Worm (Caenorhabditis elegans) whole organism, L1 larva: ENCODE measurements around the gene C16D9.6.

Source experiments
- C16A3.4 ChIP-seq: fragments of 150-350 bp; optimal IDR thresholded peaks from 2 replicates; lab custom pipeline; 2014; ENCODE audit warnings: missing biosample characterization, missing genetic modification characterization
- C34B4.2 ChIP-seq: sonication (generic microtip); optimal IDR thresholded peaks from 2 replicates; lab custom pipeline; 2017; ENCODE audit warnings: mild to moderate bottlenecking, missing genetic modification characterization, missing compliant biosample characterization
- Y116A8C.19 ChIP-seq: sonication (generic microtip); optimal IDR thresholded peaks from 2 replicates; lab custom pipeline; 2016; ENCODE audit warnings: missing compliant biosample characterization, missing genetic modification characterization, borderline replicate concordance
- aha-1 ChIP-seq: fragments of 150-350 bp; optimal IDR thresholded peaks from 2 replicates; lab custom pipeline; 2014; ENCODE audit warnings: missing biosample characterization, missing genetic modification characterization
- alr-1 ChIP-seq: fragments of 200-800 bp; sonication (Bioruptor generic); optimal IDR thresholded peaks from 2 replicates; lab custom pipeline; 2018; ENCODE audit warnings: borderline replicate concordance, mild to moderate bottlenecking, missing genetic modification characterization, missing compliant biosample characterization
- ceh-63 ChIP-seq: fragments of 200-800 bp; sonication (Bioruptor generic); optimal IDR thresholded peaks from 2 replicates; lab custom pipeline; 2018; ENCODE audit warnings: mild to moderate bottlenecking, missing genetic modification characterization, missing compliant biosample characterization
- ceh-8 ChIP-seq: fragments of 200-800 bp; sonication (Bioruptor generic); optimal IDR thresholded peaks from 2 replicates; lab custom pipeline; 2018; ENCODE audit warnings: mild to moderate bottlenecking, missing genetic modification characterization, moderate library complexity, missing compliant biosample characterization
- ceh-82 ChIP-seq, 3 experiments: fragments of 150-350 bp in 1 of 3; sonication (generic microtip) in 2 of 3; optimal IDR thresholded peaks; 2 replicates each; lab custom pipeline; 2014 to 2017; ENCODE audit warnings: missing biosample characterization in 3 of 3, missing genetic modification characterization in 3 of 3
- ceh-90 ChIP-seq: sonication (generic microtip); optimal IDR thresholded peaks from 2 replicates; lab custom pipeline; 2016; ENCODE audit warnings: missing genetic modification characterization, missing compliant biosample characterization
- dpl-1 ChIP-seq, 3 experiments: fragments of 150-350 bp in 2 of 3; sonication (generic microtip) in 1 of 3; optimal IDR thresholded peaks; 2 replicates each; lab custom pipeline; 2014 to 2017; ENCODE audit warnings: missing biosample characterization in 3 of 3, missing genetic modification characterization in 3 of 3, missing genetic modification reagents in 3 of 3
- dsc-1 ChIP-seq: sonication (generic microtip); optimal IDR thresholded peaks from 2 replicates; lab custom pipeline; 2016; ENCODE audit warnings: mild to moderate bottlenecking, missing genetic modification characterization, missing compliant biosample characterization
- efl-1 ChIP-seq, 4 experiments: fragments of 150-350 bp; optimal IDR thresholded peaks in 3 of 4; peaks in 1 of 4; 1 replicate in 1 of 4; 2 replicates in 3 of 4; lab custom pipeline; 2014; ENCODE audit warnings: missing biosample characterization in 2 of 4, missing genetic modification characterization in 2 of 4, missing genetic modification reagents in 2 of 4
- elt-3 ChIP-seq, 6 experiments: fragments of 150-350 bp in 1 of 6; sonication (generic microtip); optimal IDR thresholded peaks; 2 replicates each; lab custom pipeline; 2017 to 2018; ENCODE audit warnings: missing biosample characterization in 6 of 6, missing genetic modification characterization in 6 of 6, inconsistent platforms in 1 of 6
- ets-5 ChIP-seq: fragments of 200-800 bp; sonication (Bioruptor generic); IDR thresholded peaks from 2 replicates; pipeline ENCODE4 v1.3.6; 2022; ENCODE audit warnings: missing genetic modification characterization, missing compliant biosample characterization
- fkh-10 ChIP-seq: sonication (generic microtip); optimal IDR thresholded peaks from 2 replicates; lab custom pipeline; 2017; ENCODE audit warnings: missing biosample characterization, missing genetic modification reagents, missing genetic modification characterization
- fkh-4 ChIP-seq: sonication (generic microtip); optimal IDR thresholded peaks from 2 replicates; lab custom pipeline; 2016; ENCODE audit warnings: missing compliant biosample characterization, missing genetic modification characterization, borderline replicate concordance
- fkh-8 ChIP-seq: sonication (generic microtip); optimal IDR thresholded peaks from 2 replicates; lab custom pipeline; 2016; ENCODE audit warnings: mild to moderate bottlenecking, missing genetic modification characterization, missing compliant biosample characterization
- fos-1 ChIP-seq: fragments of 150-350 bp; optimal IDR thresholded peaks from 2 replicates; lab custom pipeline; 2014; ENCODE audit warnings: missing biosample characterization, missing genetic modification characterization
- hlh-17 ChIP-seq: fragments of 200-800 bp; sonication (Bioruptor generic); optimal IDR thresholded peaks from 2 replicates; lab custom pipeline; 2018; ENCODE audit warnings: missing genetic modification characterization, mild to moderate bottlenecking, missing compliant biosample characterization, moderate library complexity, borderline replicate concordance
- hlh-4 ChIP-seq: sonication (generic microtip); optimal IDR thresholded peaks from 2 replicates; lab custom pipeline; 2016; ENCODE audit warnings: mild to moderate bottlenecking, missing genetic modification characterization, missing compliant biosample characterization
- isw-1 ChIP-seq: fragments of 200-800 bp; sonication (Bioruptor generic); IDR thresholded peaks from 2 replicates; pipeline ENCODE4 v1.3.6; 2022; ENCODE audit warnings: missing genetic modification characterization, missing compliant biosample characterization
- jun-1 ChIP-seq: fragments of 150-350 bp; optimal IDR thresholded peaks from 2 replicates; lab custom pipeline; 2014; ENCODE audit warnings: missing biosample characterization, missing genetic modification reagents, missing genetic modification characterization
- lin-14 ChIP-seq: fragments of 200-800 bp; sonication (Bioruptor generic); optimal IDR thresholded peaks from 2 replicates; lab custom pipeline; 2018; ENCODE audit warnings: mild to moderate bottlenecking, missing genetic modification characterization, moderate library complexity, missing compliant biosample characterization
- lin-39 ChIP-seq: fragments of 150-350 bp; optimal IDR thresholded peaks from 2 replicates; lab custom pipeline; 2014; ENCODE audit warnings: missing biosample characterization, missing genetic modification reagents, missing genetic modification characterization
- lir-3 ChIP-seq: sonication (generic microtip); optimal IDR thresholded peaks from 2 replicates; lab custom pipeline; 2016; ENCODE audit warnings: mild to moderate bottlenecking, missing genetic modification characterization, moderate library complexity, missing compliant biosample characterization; ENCODE audit not compliant: poor library complexity
- nhr-12 ChIP-seq: sonication (generic microtip); optimal IDR thresholded peaks from 2 replicates; lab custom pipeline; 2017; ENCODE audit warnings: missing biosample characterization, missing genetic modification characterization
- nhr-237 ChIP-seq: fragments of 150-350 bp; optimal IDR thresholded peaks from 2 replicates; lab custom pipeline; 2014; ENCODE audit warnings: missing biosample characterization, missing genetic modification characterization
- nhr-71 ChIP-seq: sonication (generic microtip); optimal IDR thresholded peaks from 2 replicates; lab custom pipeline; 2016; ENCODE audit warnings: mild to moderate bottlenecking, missing genetic modification characterization, moderate library complexity, missing compliant biosample characterization
- nhr-84 ChIP-seq: sonication (generic microtip); optimal IDR thresholded peaks from 2 replicates; lab custom pipeline; 2017; ENCODE audit warnings: missing biosample characterization, missing genetic modification characterization
- nhr-85 ChIP-seq: sonication (generic microtip); peaks from one replicate; lab custom pipeline; 2016; ENCODE audit warnings: missing genetic modification characterization, inconsistent platforms, missing compliant biosample characterization
- nhr-90 ChIP-seq: sonication (generic microtip); optimal IDR thresholded peaks from 2 replicates; lab custom pipeline; 2016; ENCODE audit warnings: mild to moderate bottlenecking, missing genetic modification characterization, missing compliant biosample characterization; ENCODE audit not compliant: poor library complexity
- pag-3 ChIP-seq: sonication (generic microtip); optimal IDR thresholded peaks from 2 replicates; lab custom pipeline; 2017; ENCODE audit warnings: missing genetic modification characterization, mild to moderate bottlenecking, missing compliant biosample characterization, antibody characterized with exemption, borderline replicate concordance; ENCODE audit not compliant: insufficient read depth
- pax-3 ChIP-seq: fragments of 200-800 bp; sonication (Bioruptor generic); optimal IDR thresholded peaks from 2 replicates; lab custom pipeline; 2018; ENCODE audit warnings: mild to moderate bottlenecking, missing genetic modification characterization, moderate library complexity, missing compliant biosample characterization
- pqm-1 ChIP-seq: sonication (generic microtip); optimal IDR thresholded peaks from 3 replicates; lab custom pipeline; 2017; ENCODE audit warnings: missing biosample characterization, missing genetic modification characterization
- rnt-1 ChIP-seq: sonication (generic microtip); optimal IDR thresholded peaks from 2 replicates; lab custom pipeline; 2016; ENCODE audit warnings: mild to moderate bottlenecking, missing genetic modification characterization, moderate library complexity, missing compliant biosample characterization
- skn-1 ChIP-seq: fragments of 150-350 bp; optimal IDR thresholded peaks from 2 replicates; lab custom pipeline; 2014; ENCODE audit warnings: missing biosample characterization, missing genetic modification characterization
- snu-23 ChIP-seq: sonication (generic microtip); optimal IDR thresholded peaks from 2 replicates; lab custom pipeline; 2016; ENCODE audit warnings: missing genetic modification characterization, missing compliant biosample characterization
- swsn-7 ChIP-seq: sonication (generic microtip); optimal IDR thresholded peaks from 2 replicates; lab custom pipeline; 2016; ENCODE audit warnings: missing genetic modification characterization, missing compliant biosample characterization
- tlp-1 ChIP-seq: fragments of 150-350 bp; optimal IDR thresholded peaks from 2 replicates; lab custom pipeline; 2014; ENCODE audit warnings: missing biosample characterization, missing genetic modification characterization
- vab-15 ChIP-seq: sonication (generic microtip); optimal IDR thresholded peaks from 2 replicates; lab custom pipeline; 2017; ENCODE audit warnings: missing genotype, mild to moderate bottlenecking, missing genetic modification characterization, missing compliant biosample characterization
- zag-1 ChIP-seq: fragments of 150-350 bp; optimal IDR thresholded peaks from 2 replicates; lab custom pipeline; 2014; ENCODE audit warnings: missing biosample characterization, missing genetic modification characterization
- zip-4 ChIP-seq: fragments of 200-800 bp; sonication (Bioruptor generic); optimal IDR thresholded peaks from 2 replicates; lab custom pipeline; 2018; ENCODE audit warnings: mild to moderate bottlenecking, missing genetic modification characterization, moderate library complexity, missing compliant biosample characterization
- ztf-11 ChIP-seq, 2 experiments: sonication (generic microtip); optimal IDR thresholded peaks; 2 replicates each; lab custom pipeline; 2016 to 2017; ENCODE audit warnings: missing genetic modification characterization in 2 of 2, missing biosample characterization in 1 of 2, missing compliant biosample characterization in 1 of 2
- ztf-4 ChIP-seq: fragments of 150-350 bp; optimal IDR thresholded peaks from 2 replicates; lab custom pipeline; 2014; ENCODE audit warnings: missing biosample characterization, missing genetic modification characterization

C16D9.6 gene

DNA sequence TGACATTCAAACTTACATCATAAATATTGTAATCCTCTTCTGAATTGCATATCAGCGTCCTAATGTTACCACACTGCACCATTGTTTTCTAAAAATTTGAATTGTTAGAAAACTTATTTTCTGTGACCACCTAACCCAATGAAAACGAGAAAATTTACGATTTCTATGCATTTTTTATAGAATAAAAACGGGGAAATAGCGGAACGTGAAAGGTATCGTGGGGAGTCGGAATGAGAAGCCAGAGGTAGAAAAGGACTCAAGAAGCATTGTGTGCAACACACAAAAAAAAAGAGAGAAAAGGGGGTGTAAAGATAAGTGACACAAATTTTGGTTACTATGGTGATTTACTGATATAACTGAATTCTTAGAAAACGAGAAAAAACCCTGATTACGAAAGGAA, at the start of gene C16D9.6:
Gene C16D9.6 (minus strand): TSS at position 101 of the 400 bp plus-strand sequence.
- no peak for TF ChIP-seq nhr-237 (tag; lab: Kevin White, UChicago)
- no peak for TF ChIP-seq ztf-4 (tag; lab: Kevin White, UChicago)
- no peak for TF ChIP-seq skn-1
- no peak for TF ChIP-seq zip-4
- no peak for TF ChIP-seq nhr-90 (tag; lab: Kevin White, UChicago)
- no peak for TF ChIP-seq nhr-12 (tag; lab: Kevin White, UChicago)
- TF ChIP-seq lir-3 = no peak
- TF ChIP-seq snu-23 (GFP tag; lab: Kevin White, UChicago) = no peak
- no peak for TF ChIP-seq alr-1
- TF ChIP-seq rnt-1 (tag; lab: Kevin White, UChicago) = no peak
- peak; percentile 77 for TF ChIP-seq fkh-8 (tag; lab: Kevin White, UChicago)
- no peak for TF ChIP-seq fos-1 (tag; lab: Kevin White, UChicago)
- TF ChIP-seq C34B4.2 = no peak
- peak; percentile 8 for TF ChIP-seq dsc-1 (tag; lab: Kevin White, UChicago)
- peak; percentile 43 for TF ChIP-seq nhr-71 (tag; lab: Kevin White, UChicago)
- TF ChIP-seq fkh-4 = no peak
- TF ChIP-seq ztf-11 (tag; optimal IDR thresholded peaks at IDR 0.05; lab: Kevin White, UChicago) = no peak
- TF ChIP-seq Y116A8C.19 (tag; lab: Kevin White, UChicago) = no peak
- no peak for TF ChIP-seq swsn-7

DNA sequence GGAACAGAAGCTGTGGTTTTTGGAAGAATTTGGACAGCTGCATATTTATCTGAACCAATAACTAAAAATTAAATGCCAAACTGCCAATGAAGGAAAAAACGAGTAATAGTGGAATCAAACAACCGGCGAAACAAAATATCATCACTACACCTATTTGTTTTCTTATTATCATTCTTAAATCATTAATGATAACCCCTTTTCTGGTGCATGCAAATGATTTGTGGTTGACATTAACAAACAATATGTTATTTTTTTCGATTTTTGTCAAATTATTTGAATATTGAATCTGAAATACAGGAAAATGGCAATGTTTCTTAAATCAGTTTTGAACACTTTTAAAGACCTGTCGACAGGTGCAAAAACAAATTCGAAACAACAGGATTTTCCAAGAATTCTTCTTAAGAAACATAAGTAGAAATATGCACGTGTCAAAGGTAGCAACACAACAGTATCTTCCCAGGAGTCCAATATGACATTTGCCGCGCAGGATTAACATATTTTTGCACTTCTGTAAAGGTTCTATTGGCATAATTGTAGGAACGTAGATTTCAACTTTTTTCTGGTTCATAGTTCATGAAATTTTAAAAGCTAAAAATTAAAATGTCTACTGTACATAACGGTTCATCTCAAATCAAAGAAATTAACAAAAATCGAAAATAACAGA, 49.2 kb upstream of the C16D9.6 start, which contains the start of gene W02D7.5:
Gene W02D7.5 (minus strand): TSS at position 51 of the 664 bp plus-strand sequence.
- TF ChIP-seq elt-3 (tag; optimal IDR thresholded peaks at IDR 0.05; lab: Kevin White, UChicago) (no peak), jun-1 (tag; lab: Kevin White, UChicago) (no peak), zag-1 (tag; lab: Kevin White, UChicago) (no peak), hlh-4 (peak; percentile 68), aha-1 (no peak), ceh-63 (no peak), lin-14 (GFP tag; lab: Kevin White, UChicago) (no peak), efl-1 (optimal IDR thresholded peaks at IDR 0.05; lab: Kevin White, UChicago) (no peak), efl-1 (GFP tag; optimal IDR thresholded peaks at IDR 0.05 in 1 of 2; lab: Kevin White, UChicago) (peak in 1 of 2 experiments; percentile 69), snu-23 (GFP tag; lab: Kevin White, UChicago) (no peak)

DNA sequence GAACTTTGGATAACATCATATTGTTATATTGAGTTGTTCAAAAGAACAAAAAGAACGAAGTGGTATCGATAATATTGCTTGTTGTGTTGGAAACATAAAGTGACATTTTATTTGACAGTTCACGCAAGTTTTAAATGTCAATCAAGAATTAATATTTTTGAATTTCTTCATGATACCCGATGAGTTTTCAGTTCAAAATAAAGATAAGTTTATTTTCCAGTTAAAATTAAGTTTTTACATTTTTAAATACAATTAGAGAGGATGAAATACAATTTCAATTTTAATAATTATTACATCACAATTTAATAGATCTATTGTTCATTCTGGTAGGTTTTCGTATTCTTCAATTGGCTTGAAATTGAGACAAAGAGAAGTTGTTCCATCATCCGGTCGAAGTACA, 47.4 kb upstream of the C16D9.6 start, which contains the start of gene W02D7.4:
Gene W02D7.4 (minus strand): TSS at position 101 of the 400 bp plus-strand sequence.
- no peak for TF ChIP-seq pag-3 (tag; lab: Kevin White, UChicago)
- TF ChIP-seq hlh-17 (GFP tag; lab: Kevin White, UChicago) = no peak
- TF ChIP-seq jun-1 (tag; lab: Kevin White, UChicago) = no peak
- no peak for TF ChIP-seq C34B4.2
- TF ChIP-seq pqm-1 (tag; lab: Kevin White, UChicago) = no peak
- no peak for TF ChIP-seq vab-15 (tag; lab: Kevin White, UChicago)
- no peak for TF ChIP-seq nhr-85 (tag; lab: Kevin White, UChicago)
- no peak for TF ChIP-seq lir-3
- no peak for TF ChIP-seq snu-23 (GFP tag; lab: Kevin White, UChicago)

DNA sequence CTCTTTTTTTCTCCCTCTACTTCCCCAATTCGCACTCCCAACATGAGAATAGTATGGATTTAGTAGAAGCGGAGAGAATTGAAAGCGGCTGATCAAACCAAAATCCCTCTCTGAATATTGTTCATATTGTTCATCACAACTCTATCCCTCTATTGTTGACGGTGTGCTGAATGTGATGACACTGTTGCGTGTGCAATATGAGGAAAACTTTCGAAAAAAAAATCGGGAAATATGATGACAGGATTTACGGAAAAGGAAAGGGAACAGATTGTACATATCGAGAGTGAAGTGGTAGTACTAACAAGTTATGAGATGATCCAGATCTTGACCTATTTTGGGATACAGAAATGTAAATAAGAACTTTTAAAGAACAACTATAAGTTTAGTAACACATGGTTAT, 45.8 kb upstream of the C16D9.6 start, which contains the start of gene smex-1:
Gene smex-1 (minus strand): TSS at position 101 of the 400 bp plus-strand sequence.
- no peak for TF ChIP-seq pax-3 (tag; lab: Kevin White, UChicago)
- no peak for TF ChIP-seq lin-39
- no peak for TF ChIP-seq ceh-82 (tag; optimal IDR thresholded peaks at IDR 0.05; lab: Kevin White, UChicago)
- TF ChIP-seq ceh-8 (GFP tag; lab: Kevin White, UChicago) = no peak
- TF ChIP-seq isw-1 (GFP tag; lab: Robert Waterston, UW) = no peak
- no peak for TF ChIP-seq tlp-1
- no peak for TF ChIP-seq ets-5
- TF ChIP-seq fos-1 (tag; lab: Kevin White, UChicago) = no peak
- TF ChIP-seq ceh-90 (tag; lab: Kevin White, UChicago) = no peak
- no peak for TF ChIP-seq nhr-84 (tag; lab: Kevin White, UChicago)
- TF ChIP-seq fkh-8 (tag; lab: Kevin White, UChicago) = no peak
- no peak for TF ChIP-seq vab-15 (tag; lab: Kevin White, UChicago)
- no peak for TF ChIP-seq dpl-1 (GFP tag; optimal IDR thresholded peaks at IDR 0.05; lab: Kevin White, UChicago)
- no peak for TF ChIP-seq C16A3.4 (tag; lab: Kevin White, UChicago)
- TF ChIP-seq fkh-10 (GFP tag; lab: Kevin White, UChicago) = no peak
